Fruit fly (Drosophila melanogaster): Measurements from ENCODE around the gene if.

Gene if

DNA sequence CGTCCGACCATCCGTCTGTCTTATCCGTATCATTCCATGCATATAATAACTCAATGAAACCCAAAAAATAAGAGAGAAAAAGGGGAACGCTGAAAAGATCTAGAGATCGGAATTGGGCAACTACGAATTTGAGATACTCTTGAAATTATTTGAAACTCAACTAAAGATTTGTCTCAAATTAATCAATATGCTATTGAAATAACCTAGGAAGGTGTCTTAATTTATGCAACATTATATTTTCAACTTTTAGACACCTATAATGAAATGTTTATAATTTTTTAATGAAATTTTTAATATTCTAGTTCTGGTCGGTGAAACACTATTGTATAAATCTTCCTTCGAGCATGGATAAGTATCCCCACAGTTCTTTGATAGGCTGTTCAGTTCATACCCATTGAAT, 22.7 kb downstream of the if start:
- no peak for TF ChIP-seq tai (GFP tag; optimal IDR thresholded peaks at IDR 0.05)
- no peak for TF ChIP-seq CrebA (GFP tag; optimal IDR thresholded peaks at IDR 0.05; ENCODE audit: borderline replicate concordance)
- no peak for TF ChIP-seq h (GFP tag; optimal IDR thresholded peaks at IDR 0.05)
- TF ChIP-seq Dfd (GFP tag; optimal IDR thresholded peaks at IDR 0.05): no peak
- TF ChIP-seq woc (GFP tag; optimal IDR thresholded peaks at IDR 0.05): no peak
- TF ChIP-seq ey (GFP tag; optimal IDR thresholded peaks at IDR 0.05): no peak
- no peak for TF ChIP-seq CG9705 (GFP tag; optimal IDR thresholded peaks at IDR 0.05)
- TF ChIP-seq Sp1 (GFP tag; optimal IDR thresholded peaks at IDR 0.05): no peak
- TF ChIP-seq Mio (GFP tag; optimal IDR thresholded peaks at IDR 0.05): no peak

dm6 chrX:16757645-16758044, 25.6 kb downstream of the if start:
- TF ChIP-seq Jra (GFP tag; optimal IDR thresholded peaks at IDR 0.05) (no peak), foxo (GFP tag; optimal IDR thresholded peaks at IDR 0.05) (no peak), sage (GFP tag; optimal IDR thresholded peaks at IDR 0.05) (no peak), fru (GFP tag; optimal IDR thresholded peaks at IDR 0.05) (no peak), GATAd (GFP tag; optimal IDR thresholded peaks at IDR 0.05) (no peak), Abd-B (GFP tag; optimal IDR thresholded peaks at IDR 0.05) (no peak), Myc (optimal IDR thresholded peaks at IDR 0.05) (no peak), Sp1 (GFP tag; optimal IDR thresholded peaks at IDR 0.05) (no peak), Mio (GFP tag; optimal IDR thresholded peaks at IDR 0.05) (no peak)

DNA sequence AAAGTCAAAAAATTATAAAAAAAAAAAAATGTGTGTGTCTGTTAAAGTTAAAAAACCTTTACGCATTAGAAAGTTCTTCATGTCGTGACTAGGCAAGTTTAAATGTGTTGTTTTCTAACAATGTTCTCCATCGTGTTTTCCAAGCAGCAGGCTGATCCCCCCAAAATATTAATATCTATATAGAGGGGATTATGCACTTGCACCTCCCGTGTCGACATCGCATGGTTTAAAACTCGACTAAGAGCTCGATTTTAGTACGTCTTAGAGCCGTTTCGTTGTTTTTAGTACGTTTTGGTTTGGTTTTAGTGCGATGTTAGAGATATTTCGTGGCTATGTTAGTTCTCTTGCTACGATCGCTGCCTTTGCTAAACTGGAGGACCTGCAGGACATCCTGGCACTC, 30.2 kb downstream of the if start:
- no peak for TF ChIP-seq HLH106 (tag; optimal IDR thresholded peaks at IDR 0.05)
- no peak for TF ChIP-seq OdsH (GFP tag; optimal IDR thresholded peaks at IDR 0.05)
- TF ChIP-seq CrebA (GFP tag; optimal IDR thresholded peaks at IDR 0.05; ENCODE audit: borderline replicate concordance): no peak
- no peak for TF ChIP-seq jim (GFP tag; optimal IDR thresholded peaks at IDR 0.05)
- TF ChIP-seq dl (GFP tag; optimal IDR thresholded peaks at IDR 0.05; ENCODE audit: insufficient read depth in 1 of 2, partially characterized antibody in 2 of 2): no peak
- no peak for TF ChIP-seq Jra (GFP tag; optimal IDR thresholded peaks at IDR 0.05)
- no peak for TF ChIP-seq CG32264 (GFP tag; optimal IDR thresholded peaks at IDR 0.05)
- TF ChIP-seq GATAd (GFP tag; optimal IDR thresholded peaks at IDR 0.05): no peak
- no peak for TF ChIP-seq tai (GFP tag; optimal IDR thresholded peaks at IDR 0.05)

DNA sequence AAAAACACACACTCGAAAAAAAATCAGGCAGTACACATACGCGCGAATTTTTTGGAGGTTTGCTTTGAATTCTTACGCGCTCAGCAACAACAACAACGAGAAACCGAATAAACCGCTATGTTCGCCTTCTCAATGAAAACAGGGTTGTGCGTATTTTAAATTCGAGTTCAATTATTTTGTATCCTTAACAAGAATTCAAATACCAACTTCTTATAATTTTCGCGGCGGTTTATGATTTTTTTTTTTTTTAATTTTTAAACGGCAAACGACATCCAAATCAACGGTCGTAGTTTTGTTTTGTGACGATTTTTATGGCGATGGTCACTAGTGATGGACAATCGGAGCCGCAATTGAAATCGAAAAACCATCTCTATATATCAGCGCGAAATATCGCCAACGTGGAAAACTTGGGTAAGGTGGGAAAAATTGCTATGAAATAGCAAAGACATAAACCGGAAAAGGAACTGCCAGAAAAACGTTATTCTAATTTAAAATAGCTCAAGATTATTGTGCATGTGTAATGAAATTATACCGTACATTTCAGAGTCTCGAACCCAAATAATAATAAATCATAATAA, 31.6 kb downstream of the if start, which contains the start of gene goe:
TSS of gene goe (minus strand) at position 332 of the 578 bp plus-strand sequence.
- peak; percentile 81 for TF ChIP-seq br (GFP tag; optimal IDR thresholded peaks at IDR 0.05)
- TF ChIP-seq CG9705 (GFP tag; optimal IDR thresholded peaks at IDR 0.05): peak; percentile 55
- peak; percentile 0 for TF ChIP-seq sv (GFP tag; optimal IDR thresholded peaks at IDR 0.05)
- peak; percentile 63 for TF ChIP-seq GATAd (GFP tag; optimal IDR thresholded peaks at IDR 0.05)
- TF ChIP-seq jim (GFP tag; optimal IDR thresholded peaks at IDR 0.05): peak; percentile 42
- peak; percentile 95 for TF ChIP-seq Hr83 (GFP tag; optimal IDR thresholded peaks at IDR 0.05; ENCODE audit: poor library complexity, severe bottlenecking)
- peak; percentile 54 for TF ChIP-seq brk (GFP tag; optimal IDR thresholded peaks at IDR 0.05)
- TF ChIP-seq rgr (GFP tag; optimal IDR thresholded peaks at IDR 0.05): peak; percentile 90
- no peak for TF ChIP-seq Vsx2 (GFP tag; optimal IDR thresholded peaks at IDR 0.05; ENCODE audit: partially characterized antibody)
- peak; percentile 43 for TF ChIP-seq CG32264 (GFP tag; optimal IDR thresholded peaks at IDR 0.05)
- no peak for TF ChIP-seq CrebA (GFP tag; optimal IDR thresholded peaks at IDR 0.05; ENCODE audit: borderline replicate concordance)
- peak; percentile 50 for TF ChIP-seq OdsH (GFP tag; optimal IDR thresholded peaks at IDR 0.05)
- no peak for TF ChIP-seq Dif (GFP tag; optimal IDR thresholded peaks at IDR 0.05; ENCODE audit: partially characterized antibody)
- TF ChIP-seq Rel (GFP tag; optimal IDR thresholded peaks at IDR 0.05): no peak
- TF ChIP-seq Rel (tag; optimal IDR thresholded peaks at IDR 0.05): peak; percentile 10
- TF ChIP-seq dl (GFP tag; optimal IDR thresholded peaks at IDR 0.05; ENCODE audit: insufficient read depth in 1 of 2, partially characterized antibody in 2 of 2): no peak
- TF ChIP-seq h (GFP tag; optimal IDR thresholded peaks at IDR 0.05): peak; percentile 68
- no peak for TF ChIP-seq N (GFP tag; optimal IDR thresholded peaks at IDR 0.05)
- peak; percentile 68 for TF ChIP-seq tai (GFP tag; optimal IDR thresholded peaks at IDR 0.05)
- TF ChIP-seq Myc (optimal IDR thresholded peaks at IDR 0.05): no peak
- peak; percentile 82 for TF ChIP-seq Jra (GFP tag; optimal IDR thresholded peaks at IDR 0.05)
- TF ChIP-seq dmrt93B (GFP tag; optimal IDR thresholded peaks at IDR 0.05): peak; percentile 60
- peak; percentile 85 for TF ChIP-seq Hnf4 (GFP tag; optimal IDR thresholded peaks at IDR 0.05)
- no peak for TF ChIP-seq usp (GFP tag; optimal IDR thresholded peaks at IDR 0.05)
- TF ChIP-seq Sp1 (GFP tag; optimal IDR thresholded peaks at IDR 0.05): peak; percentile 50
- TF ChIP-seq HLH106 (tag; optimal IDR thresholded peaks at IDR 0.05): peak; percentile 59
- no peak for TF ChIP-seq Abd-B (GFP tag; optimal IDR thresholded peaks at IDR 0.05)
- TF ChIP-seq ey (GFP tag; optimal IDR thresholded peaks at IDR 0.05): peak; percentile 72
- peak; percentile 48 for TF ChIP-seq dsf (GFP tag; optimal IDR thresholded peaks at IDR 0.05; ENCODE audit: borderline replicate concordance)
- peak in 1 of 2 experiments; percentile 75 for TF ChIP-seq foxo (GFP tag; optimal IDR thresholded peaks at IDR 0.05)
- peak; percentile 33 for TF ChIP-seq woc (GFP tag; optimal IDR thresholded peaks at IDR 0.05)
- no peak for TF ChIP-seq Hr78 (GFP tag; optimal IDR thresholded peaks at IDR 0.05)
- peak; percentile 71 for TF ChIP-seq fru (GFP tag; optimal IDR thresholded peaks at IDR 0.05)
- TF ChIP-seq psq (GFP tag; optimal IDR thresholded peaks at IDR 0.05): peak; percentile 45
- no peak for TF ChIP-seq Mio (GFP tag; optimal IDR thresholded peaks at IDR 0.05)
- peak; percentile 18 for TF ChIP-seq sage (GFP tag; optimal IDR thresholded peaks at IDR 0.05)

Data from whole organism, wandering third instar larva.